Worm (Caenorhabditis elegans) whole organism, mixed stage, embryonic: ENCODE results near the gene nhr-25.

ENCODE experiments used
- bed-3 ChIP-seq: fragments of 200-800 bp; sonication (Bioruptor generic); optimal IDR thresholded peaks from 3 replicates; lab custom pipeline; 2018; ENCODE audit warnings: mild to moderate bottlenecking, missing genetic modification characterization, moderate library complexity, missing compliant biosample characterization
- blmp-1 ChIP-seq: fragments of 150-350 bp; optimal IDR thresholded peaks from 2 replicates; lab custom pipeline; 2014; ENCODE audit warnings: missing biosample characterization, missing genetic modification characterization
- ceh-39 ChIP-seq: fragments of 150-350 bp; optimal IDR thresholded peaks from 2 replicates; lab custom pipeline; 2014; ENCODE audit warnings: missing biosample characterization, missing genetic modification characterization
- ceh-43 ChIP-seq: fragments of 200-800 bp; sonication (Bioruptor generic); optimal IDR thresholded peaks from 2 replicates; lab custom pipeline; 2018; ENCODE audit warnings: mild to moderate bottlenecking, missing genetic modification characterization, moderate library complexity, missing compliant biosample characterization
- ceh-83 ChIP-seq: fragments of 200-800 bp; sonication (Bioruptor generic); optimal IDR thresholded peaks from 2 replicates; lab custom pipeline; 2018; ENCODE audit warnings: mild to moderate bottlenecking, missing genetic modification characterization, missing compliant biosample characterization
- ces-1 ChIP-seq: fragments of 150-350 bp; optimal IDR thresholded peaks from 2 replicates; lab custom pipeline; 2014; ENCODE audit warnings: missing biosample characterization, missing genetic modification reagents, missing genetic modification characterization
- cnd-1 ChIP-seq: fragments of 200-800 bp; sonication (Bioruptor generic); optimal IDR thresholded peaks from 2 replicates; lab custom pipeline; 2018; ENCODE audit warnings: mild to moderate bottlenecking, missing genetic modification characterization, missing compliant biosample characterization
- drap-1 ChIP-seq: fragments of 200-800 bp; sonication (Bioruptor generic); optimal IDR thresholded peaks from 3 replicates; lab custom pipeline; 2018; ENCODE audit warnings: mild to moderate bottlenecking, missing genetic modification characterization, missing compliant biosample characterization
- elt-1 ChIP-seq: sonication (generic microtip); optimal IDR thresholded peaks from 2 replicates; lab custom pipeline; 2017; ENCODE audit warnings: missing genetic modification characterization, mild to moderate bottlenecking, missing compliant biosample characterization, antibody characterized with exemption, moderate library complexity, borderline replicate concordance; ENCODE audit not compliant: insufficient read depth
- lin-32 ChIP-seq: fragments of 200-800 bp; sonication (Bioruptor generic); optimal IDR thresholded peaks from 2 replicates; lab custom pipeline; 2018; ENCODE audit warnings: mild to moderate bottlenecking, missing genetic modification characterization, missing compliant biosample characterization
- mep-1 ChIP-seq: fragments of 150-350 bp; optimal IDR thresholded peaks from 2 replicates; lab custom pipeline; 2017; ENCODE audit warnings: missing biosample characterization, missing genetic modification reagents, missing genetic modification characterization, inconsistent platforms
- nhr-12 ChIP-seq: fragments of 150-350 bp; optimal IDR thresholded peaks from 2 replicates; lab custom pipeline; 2014; ENCODE audit warnings: missing biosample characterization, missing genetic modification characterization
- nhr-2 ChIP-seq: fragments of 150-350 bp; optimal IDR thresholded peaks from 2 replicates; lab custom pipeline; 2014; ENCODE audit warnings: missing biosample characterization, missing genetic modification characterization
- nhr-237 ChIP-seq: fragments of 150-350 bp; optimal IDR thresholded peaks from 2 replicates; lab custom pipeline; 2014; ENCODE audit warnings: missing biosample characterization, missing genetic modification characterization
- nhr-28 ChIP-seq: fragments of 150-350 bp; optimal IDR thresholded peaks from 2 replicates; lab custom pipeline; 2014; ENCODE audit warnings: missing biosample characterization, missing genetic modification characterization
- nhr-76 ChIP-seq: sonication (generic microtip); optimal IDR thresholded peaks from 2 replicates; lab custom pipeline; 2017; ENCODE audit warnings: missing biosample characterization, missing genetic modification characterization
- pha-4 ChIP-seq: fragments of 150-350 bp; optimal IDR thresholded peaks from 2 replicates; lab custom pipeline; 2018; ENCODE audit warnings: missing biosample characterization, missing genetic modification reagents, missing genetic modification characterization
- sem-2 ChIP-seq: fragments of 200-800 bp; sonication (Bioruptor generic); optimal IDR thresholded peaks from 2 replicates; lab custom pipeline; 2018; ENCODE audit warnings: mild to moderate bottlenecking, missing genetic modification characterization, missing compliant biosample characterization
- snpc-4 ChIP-seq: fragments of 150-350 bp; optimal IDR thresholded peaks from 2 replicates; lab custom pipeline; 2014; ENCODE audit warnings: missing biosample characterization, missing genetic modification characterization
- sptf-1 ChIP-seq: sonication (generic microtip); optimal IDR thresholded peaks from 2 replicates; lab custom pipeline; 2017; ENCODE audit warnings: mild to moderate bottlenecking, missing genetic modification characterization, moderate library complexity, missing compliant biosample characterization
- tbx-8 ChIP-seq: fragments of 200-800 bp; sonication (Bioruptor generic); optimal IDR thresholded peaks from 2 replicates; lab custom pipeline; 2018; ENCODE audit warnings: mild to moderate bottlenecking, missing genetic modification characterization, moderate library complexity, missing compliant biosample characterization
- unc-120 ChIP-seq: sonication (generic microtip); optimal IDR thresholded peaks from 2 replicates; lab custom pipeline; 2017; ENCODE audit warnings: missing genetic modification characterization, missing compliant biosample characterization; ENCODE audit not compliant: poor library complexity, severe bottlenecking
- unc-39 ChIP-seq: fragments of 150-350 bp; optimal IDR thresholded peaks from 2 replicates; lab custom pipeline; 2014; ENCODE audit warnings: missing biosample characterization, missing genetic modification characterization
- unc-62 ChIP-seq: fragments of 150-350 bp; optimal IDR thresholded peaks from 2 replicates; lab custom pipeline; 2014; ENCODE audit warnings: missing biosample characterization, missing genetic modification reagents, missing genetic modification characterization
- zip-8 ChIP-seq: fragments of 150-350 bp; optimal IDR thresholded peaks from 2 replicates; lab custom pipeline; 2014; ENCODE audit warnings: missing biosample characterization, missing genetic modification characterization
- ztf-11 ChIP-seq: fragments of 150-350 bp; optimal IDR thresholded peaks from 2 replicates; lab custom pipeline; 2014; ENCODE audit warnings: missing biosample characterization, missing genetic modification characterization

nhr-25 gene

DNA sequence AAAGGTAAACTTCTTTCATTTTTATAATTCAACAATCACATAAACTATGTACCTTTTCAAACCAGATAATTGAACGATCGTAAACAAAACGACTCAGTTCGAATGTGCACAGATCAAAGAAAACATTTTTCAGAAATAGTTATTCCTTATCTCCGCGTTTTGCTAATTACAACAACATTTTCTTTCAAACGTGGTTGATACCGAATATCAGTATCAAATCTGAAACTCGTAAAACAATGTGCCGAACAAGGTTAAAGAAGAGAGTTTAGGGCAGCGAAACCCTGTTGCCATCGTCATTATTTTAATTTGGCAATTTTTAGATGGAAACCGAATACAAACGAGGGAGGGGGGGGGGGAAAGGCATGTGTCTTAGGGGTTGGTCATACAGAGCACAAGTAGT is 26.9 kb upstream of the nhr-25 start, which contains the start of gene scav-4:
Gene scav-4, plus strand, starts transcription at position 383 of the 400 bp plus-strand sequence.
- TF ChIP-seq nhr-2 (tag; lab: Kevin White, UChicago) (no peak), unc-62 (GFP tag; lab: Kevin White, UChicago) (no peak), blmp-1 (tag; lab: Kevin White, UChicago) (no peak), mep-1 (tag; lab: Kevin White, UChicago) (no peak), ceh-83 (GFP tag; lab: Kevin White, UChicago) (no peak), ceh-39 (tag; lab: Kevin White, UChicago) (no peak), drap-1 (GFP tag; lab: Kevin White, UChicago) (no peak), nhr-12 (tag; lab: Kevin White, UChicago) (no peak), cnd-1 (tag; lab: Kevin White, UChicago) (no peak)

DNA sequence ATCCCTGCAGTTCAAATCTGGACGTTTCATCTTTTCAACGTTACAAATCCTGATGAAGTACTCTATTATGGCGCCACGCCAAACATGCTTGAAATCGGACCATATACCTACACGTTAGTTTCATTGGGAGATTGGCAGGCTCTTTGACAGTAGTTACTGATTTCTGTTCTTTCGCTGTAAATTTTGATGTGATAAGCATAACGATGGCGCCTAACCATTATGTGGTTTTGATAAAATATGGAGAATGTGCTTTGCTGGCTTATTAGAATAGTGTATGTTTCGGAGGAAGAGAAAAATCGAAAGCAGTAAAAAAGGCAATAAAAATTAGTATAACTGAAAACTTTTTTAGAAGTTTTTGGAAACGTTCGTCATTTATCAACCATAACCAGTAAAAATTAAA is 25.6 kb upstream of the nhr-25 start:
- TF ChIP-seq sem-2 (GFP tag; lab: Kevin White, UChicago): no peak
- no peak for TF ChIP-seq ceh-43
- TF ChIP-seq drap-1 (GFP tag; lab: Kevin White, UChicago): no peak
- no peak for TF ChIP-seq unc-39 (tag; lab: Kevin White, UChicago)
- TF ChIP-seq pha-4 (tag; lab: Kevin White, UChicago): no peak
- TF ChIP-seq bed-3 (GFP tag; lab: Kevin White, UChicago): no peak
- no peak for TF ChIP-seq cnd-1 (tag; lab: Kevin White, UChicago)
- TF ChIP-seq snpc-4 (tag; lab: Kevin White, UChicago): no peak
- no peak for TF ChIP-seq ceh-39 (tag; lab: Kevin White, UChicago)
- TF ChIP-seq, all 35 proteins: peak for 0

DNA sequence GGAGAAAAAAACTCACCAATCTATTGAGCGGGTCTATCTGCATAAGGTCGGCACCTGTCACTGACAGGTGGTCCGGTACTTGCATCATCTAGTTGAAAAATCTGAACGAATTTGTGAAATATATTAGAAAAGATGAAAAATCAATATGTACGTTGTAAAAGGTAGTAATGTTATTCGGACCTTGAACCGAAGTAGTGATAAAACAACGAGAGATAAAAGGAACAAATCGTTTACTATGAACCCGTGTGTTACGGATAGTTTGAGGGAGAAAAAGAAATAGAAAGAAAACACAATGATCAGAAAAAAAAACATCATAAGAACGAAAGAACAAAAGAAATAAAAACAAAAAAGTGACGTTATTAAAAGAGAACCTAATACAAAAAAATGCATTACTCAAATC is 21.2 kb upstream of the nhr-25 start, which contains the start of gene mff-1:
Gene mff-1, minus strand, starts transcription at position 101 of the 400 bp plus-strand sequence.
- no peak for TF ChIP-seq zip-8
- peak; percentile 87 for TF ChIP-seq nhr-2 (tag; lab: Kevin White, UChicago)
- TF ChIP-seq nhr-237 (tag; lab: Kevin White, UChicago): no peak
- no peak for TF ChIP-seq ces-1 (GFP tag; lab: Kevin White, UChicago)
- TF ChIP-seq nhr-76 (tag; lab: Kevin White, UChicago): no peak
- no peak for TF ChIP-seq ceh-39 (tag; lab: Kevin White, UChicago)
- TF ChIP-seq elt-1 (tag; lab: Kevin White, UChicago): no peak

DNA sequence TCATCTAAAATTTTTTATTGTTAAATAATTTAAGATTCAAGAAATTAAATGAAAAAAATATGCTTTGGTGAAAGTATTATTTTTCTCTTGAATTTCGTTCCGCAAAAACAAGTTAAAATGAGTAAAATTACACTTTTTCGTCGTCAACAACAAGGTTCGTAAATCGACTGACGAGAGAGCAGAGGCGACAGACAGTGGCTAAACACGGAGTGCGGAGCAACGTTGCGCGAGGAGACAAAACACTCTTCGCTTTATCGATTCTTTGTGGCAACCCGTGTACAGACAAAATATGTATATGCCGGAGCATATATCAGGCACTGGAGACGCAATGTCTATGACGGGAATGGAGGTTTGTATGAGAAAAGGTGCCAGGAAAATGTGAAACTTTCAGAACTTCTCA is 19.1 kb upstream of the nhr-25 start, which contains the start of gene F11C1.7:
Gene F11C1.7, plus strand, starts transcription at position 140 of the 400 bp plus-strand sequence.
- TF ChIP-seq tbx-8 (GFP tag; lab: Kevin White, UChicago) (no peak), unc-39 (tag; lab: Kevin White, UChicago) (no peak), ztf-11 (no peak), mep-1 (tag; lab: Kevin White, UChicago) (peak; percentile 38), unc-120 (tag; lab: Kevin White, UChicago) (peak; percentile 70), nhr-28 (no peak), lin-32 (GFP tag; lab: Kevin White, UChicago) (no peak), nhr-237 (tag; lab: Kevin White, UChicago) (no peak), ceh-39 (tag; lab: Kevin White, UChicago) (peak; percentile 63), ceh-83 (GFP tag; lab: Kevin White, UChicago) (no peak), sptf-1 (tag; lab: Kevin White, UChicago) (no peak), elt-1 (tag; lab: Kevin White, UChicago) (no peak), pha-4 (tag; lab: Kevin White, UChicago) (peak; percentile 6)
- TF ChIP-seq, all 35 proteins: peak for 4

DNA sequence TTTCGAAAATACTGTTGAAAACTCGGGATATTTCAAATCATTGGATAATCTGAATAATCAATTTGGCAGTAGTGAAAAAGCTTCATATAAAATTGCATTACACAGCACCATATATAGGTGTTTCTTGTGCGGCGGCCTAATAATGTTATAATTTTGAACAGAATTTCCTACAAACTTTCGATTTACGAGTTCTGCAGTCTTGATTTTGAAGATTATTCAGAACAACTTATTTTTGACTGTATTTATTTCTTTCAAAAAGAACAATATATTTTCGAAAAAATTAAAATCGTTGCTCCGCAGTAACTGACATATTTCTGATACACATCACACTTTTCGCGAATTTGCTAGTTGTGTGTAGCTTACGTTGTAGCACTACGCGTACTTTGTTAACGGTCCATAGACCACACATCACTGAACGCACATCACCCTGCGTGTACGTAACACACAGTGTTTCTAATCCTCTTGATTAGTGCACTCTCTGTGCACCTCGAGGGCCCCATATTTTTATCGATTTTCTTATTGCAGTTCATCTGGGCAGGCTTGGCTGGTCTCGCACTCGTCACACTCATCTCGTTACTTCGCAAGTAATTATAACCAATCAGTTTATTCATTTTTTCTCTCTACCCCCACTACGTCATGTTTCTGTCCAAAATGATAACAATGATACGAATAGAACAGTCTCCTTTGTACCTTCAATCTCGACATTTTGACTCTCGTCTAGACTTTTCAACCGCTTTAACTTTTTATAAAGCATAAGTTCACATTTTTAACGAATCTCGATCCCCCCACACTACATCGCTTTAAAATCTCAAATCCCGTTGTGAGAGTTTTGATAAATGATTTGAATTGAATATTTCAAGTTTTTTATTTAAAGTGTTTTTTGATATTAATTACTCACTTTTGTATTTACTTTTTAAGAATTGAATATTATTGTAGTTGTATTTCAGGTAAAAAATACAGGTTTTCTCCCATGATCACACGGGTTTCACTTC is 17.5 kb upstream of the nhr-25 start, which contains the start of the genes F11C1.1 and vwa-8:
Gene F11C1.1, minus strand, starts transcription at position 51 of the 992 bp plus-strand sequence.
Gene vwa-8, plus strand, starts transcription at position 942 of the 992 bp plus-strand sequence.
- TF ChIP-seq mep-1 (tag; lab: Kevin White, UChicago): no peak
- peak; percentile 29 for TF ChIP-seq ceh-39 (tag; lab: Kevin White, UChicago)
